Worm (Caenorhabditis elegans) whole organism, L1 larva: ENCODE data around the gene C02B8.3.

ENCODE experiments used
- Y116A8C.19 ChIP-seq: sonication (generic microtip); optimal IDR thresholded peaks from 2 replicates; lab custom pipeline; 2016; ENCODE audit warnings: missing compliant biosample characterization, missing genetic modification characterization, borderline replicate concordance
- ama-1 ChIP-seq: fragments of 150-350 bp; optimal IDR thresholded peaks from 2 replicates; lab custom pipeline; 2014
- lin-13 ChIP-seq: fragments of 150-350 bp; optimal IDR thresholded peaks from 2 replicates; lab custom pipeline; 2014; ENCODE audit warnings: missing biosample characterization, missing genetic modification reagents, missing genetic modification characterization
- lin-15B ChIP-seq: fragments of 150-350 bp; sonication (generic microtip); optimal IDR thresholded peaks from 3 replicates; lab custom pipeline; 2014; ENCODE audit warnings: missing biosample characterization, missing genetic modification characterization
- lir-3 ChIP-seq: sonication (generic microtip); optimal IDR thresholded peaks from 2 replicates; lab custom pipeline; 2016; ENCODE audit warnings: mild to moderate bottlenecking, missing genetic modification characterization, moderate library complexity, missing compliant biosample characterization; ENCODE audit not compliant: poor library complexity
- mdl-1 ChIP-seq, 2 experiments: fragments of 150-350 bp; optimal IDR thresholded peaks; 2 replicates each; lab custom pipeline; 2014 to 2017; ENCODE audit warnings: missing biosample characterization in 2 of 2, missing genetic modification characterization in 2 of 2, inconsistent platforms in 1 of 2
- skn-1 ChIP-seq: fragments of 150-350 bp; optimal IDR thresholded peaks from 2 replicates; lab custom pipeline; 2014; ENCODE audit warnings: missing biosample characterization, missing genetic modification characterization

DNA sequence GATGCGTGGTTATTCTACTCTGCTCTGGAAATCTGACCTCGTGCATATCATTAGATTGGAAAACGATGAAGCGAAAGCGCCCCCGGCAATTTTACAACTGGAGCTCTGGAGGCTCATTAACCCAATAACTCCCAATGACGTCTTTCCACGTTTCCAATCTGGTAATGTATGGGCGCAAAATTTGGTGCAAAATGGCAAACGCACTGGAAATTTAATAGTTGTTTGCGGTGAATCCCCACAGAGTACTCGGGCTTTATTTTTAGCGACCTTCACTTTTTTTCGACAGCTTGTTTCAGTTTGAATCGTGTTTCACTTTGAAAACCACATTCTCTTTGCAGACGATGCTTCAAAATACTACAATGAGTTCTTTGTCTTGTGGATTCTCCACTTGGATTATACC, 34.4 kb downstream of the C02B8.3 start, which contains the start of gene C17H11.1:
- TF ChIP-seq lin-13 (GFP tag; lab: Kevin White, UChicago) (no peak), mdl-1 (tag; optimal IDR thresholded peaks at IDR 0.05; lab: Kevin White, UChicago) (no peak), lir-3 (tag; lab: Kevin White, UChicago) (no peak), skn-1 (no peak), lin-15B (tag; lab: Kevin White, UChicago) (no peak), Y116A8C.19 (no peak), ama-1 (lab: Kevin White, UChicago) (no peak)
